Fruit fly (Drosophila melanogaster) ovary, adult (tissue): ENCODE measurements around the gene CG9107.

Experiments
- CG17801 ChIP-seq: fragments of 200-800 bp; optimal IDR thresholded peaks from 2 replicates; lab custom pipeline; 2019; ENCODE audit warnings: missing biosample characterization, mild to moderate bottlenecking, missing genetic modification characterization, moderate library complexity; ENCODE audit not compliant: partially characterized antibody

CG9107 gene

DNA sequence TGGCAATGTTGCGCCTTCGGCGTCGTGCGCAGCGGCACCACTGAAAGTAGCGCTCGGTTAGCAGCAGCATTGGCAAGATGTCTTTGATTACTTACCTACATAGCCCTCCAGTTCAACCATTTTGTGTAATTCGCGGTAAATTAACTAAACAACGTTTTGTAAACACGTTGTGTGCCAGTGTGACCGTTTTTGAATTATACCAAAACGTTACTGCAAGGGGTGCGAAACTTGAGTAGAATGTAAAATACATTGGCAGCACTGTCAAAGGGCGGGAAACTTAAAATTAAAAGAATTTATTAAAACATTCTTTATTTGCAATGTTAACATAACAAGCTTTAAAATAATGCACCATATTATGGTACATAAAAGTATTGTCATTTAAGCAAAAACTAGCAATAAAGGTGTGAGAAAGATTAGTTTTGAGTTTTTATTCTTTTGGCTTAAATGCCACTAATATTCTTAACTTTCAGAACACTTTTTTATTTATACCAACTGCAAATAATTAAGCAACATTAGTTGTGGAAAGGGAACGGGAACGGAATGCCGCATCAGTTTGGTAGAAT, at the start of gene CG9107:
Gene CG9107 (minus strand): TSS at position 195 of the 563 bp plus-strand sequence.
- no peak for TF ChIP-seq CG17801

DNA sequence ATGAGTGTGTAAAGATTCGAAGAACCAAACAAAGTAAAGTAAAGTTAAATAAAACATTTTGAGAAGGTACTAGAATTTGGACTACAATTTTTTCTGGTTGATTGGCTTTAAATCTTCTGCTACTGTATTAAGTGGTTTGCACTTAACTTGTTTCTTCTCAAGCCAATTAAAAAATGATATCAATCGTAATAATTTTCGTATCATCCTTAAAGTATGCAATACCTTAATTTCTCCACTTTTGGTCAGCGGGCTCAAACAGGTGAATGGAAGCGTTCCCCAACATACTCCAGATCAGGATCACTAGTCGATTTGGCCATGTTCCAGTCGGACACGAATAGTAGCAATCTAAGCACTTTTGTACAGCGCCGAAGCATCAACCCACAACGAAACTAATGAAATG, 49.6 kb upstream of the CG9107 start:
- no peak for TF ChIP-seq CG17801

DNA sequence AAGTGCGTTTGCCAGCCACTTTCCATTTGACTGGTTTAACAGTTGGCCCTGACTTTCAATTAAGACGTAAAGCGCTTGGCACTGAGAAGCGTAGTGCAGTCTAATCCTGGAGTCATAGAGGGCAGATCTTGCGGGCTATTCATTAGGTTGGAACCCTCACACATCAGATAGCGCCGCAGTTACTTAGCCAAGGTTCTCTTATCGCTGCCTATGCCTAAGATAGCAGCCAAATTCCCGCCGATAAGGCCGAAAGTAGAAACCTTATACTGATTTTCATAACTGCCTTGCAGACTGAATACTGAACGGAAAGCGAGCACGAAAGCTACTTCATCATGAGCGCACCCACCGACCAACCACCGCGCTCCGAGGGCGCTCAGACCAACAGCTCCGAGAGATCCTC, 47.8 kb upstream of the CG9107 start:
- TF ChIP-seq CG17801: no peak

- TF ChIP-seq CG17801: no peak
These were observed 46.4 kb upstream of the CG9107 start, which contains the start of the genes CG9154 and Kr-h2 for dm6 chr2L:6070656-6071231. Gene CG9154 (minus strand): TSS chr2L:6070686. Gene Kr-h2 (plus strand): TSS chr2L:6070990.

DNA sequence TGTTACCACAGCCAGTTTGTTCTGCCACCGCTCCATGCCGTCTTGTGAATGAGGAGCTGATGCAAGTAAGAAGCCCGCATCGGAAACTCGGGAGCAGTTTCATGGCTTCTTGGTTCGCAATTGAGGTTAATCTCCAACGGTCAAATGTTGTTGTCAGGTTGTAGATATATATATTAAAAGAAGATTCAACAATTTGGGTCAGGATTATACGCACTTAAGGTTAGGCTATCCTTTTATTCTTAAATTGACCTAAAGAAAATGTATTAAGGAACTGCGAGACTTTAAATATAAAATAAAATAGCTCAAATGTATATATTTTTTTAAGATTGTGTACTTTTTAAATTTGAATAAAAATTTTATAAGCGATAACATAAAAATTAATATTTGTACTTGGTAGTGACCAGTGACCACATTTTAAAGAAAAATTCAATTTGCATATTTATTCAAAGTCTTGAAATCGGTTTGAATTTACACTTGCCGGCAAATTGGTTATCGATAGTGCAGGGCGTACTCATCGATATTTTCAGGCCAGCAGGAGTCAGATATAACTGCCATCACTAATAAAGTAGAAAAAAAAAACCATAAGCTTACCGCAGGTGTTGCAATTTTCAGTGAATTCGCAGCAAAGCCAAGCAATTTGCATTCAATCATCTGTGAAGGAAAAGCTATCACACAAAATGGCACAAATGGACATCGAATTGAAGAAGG, 44.4 kb upstream of the CG9107 start, which contains the start of the genes CG9150 and Pfdn1:
Gene CG9150 (minus strand): TSS at position 51 of the 708 bp plus-strand sequence.
Gene Pfdn1 (plus strand): TSS at position 536 of the 708 bp plus-strand sequence.
- no peak for TF ChIP-seq CG17801

- peak; percentile 99 for TF ChIP-seq CG17801
These were observed 41.5 kb upstream of the CG9107 start, which contains the start of the genes Fbw5 and CG9147 for dm6 chr2L:6065823-6066222. Gene Fbw5 (minus strand): TSS chr2L:6065953. Gene CG9147 (plus strand): TSS chr2L:6065997.

- peak; percentile 83 for TF ChIP-seq CG17801
These were observed 38.2 kb upstream of the CG9107 start, which contains the start of the genes ND-51 and CG13994 for dm6 chr2L:6062382-6063082. Gene ND-51 (minus strand): TSS chr2L:6062757. Gene CG13994 (plus strand): TSS chr2L:6062989.

DNA sequence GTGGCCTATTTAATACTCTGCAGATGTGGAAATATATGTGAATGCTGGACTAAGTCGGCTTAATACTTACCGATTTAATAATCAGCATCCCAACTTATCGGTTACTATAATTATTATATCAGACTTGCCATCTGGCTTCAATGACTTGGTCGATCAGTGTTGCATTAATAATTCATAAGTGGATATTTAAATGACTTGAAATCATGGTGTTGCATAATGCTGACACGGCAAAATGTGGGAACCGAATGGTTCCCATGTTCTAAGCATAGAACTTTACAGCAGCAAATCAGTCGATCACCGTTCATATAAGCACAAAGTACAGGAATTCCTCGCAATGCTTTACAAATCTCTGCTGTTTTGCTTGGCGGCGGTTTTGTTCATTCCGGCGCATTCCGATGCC, 35.9 kb upstream of the CG9107 start, which contains the start of gene CG34180:
Gene CG34180 (plus strand): TSS at position 301 of the 400 bp plus-strand sequence.
- no peak for TF ChIP-seq CG17801

DNA sequence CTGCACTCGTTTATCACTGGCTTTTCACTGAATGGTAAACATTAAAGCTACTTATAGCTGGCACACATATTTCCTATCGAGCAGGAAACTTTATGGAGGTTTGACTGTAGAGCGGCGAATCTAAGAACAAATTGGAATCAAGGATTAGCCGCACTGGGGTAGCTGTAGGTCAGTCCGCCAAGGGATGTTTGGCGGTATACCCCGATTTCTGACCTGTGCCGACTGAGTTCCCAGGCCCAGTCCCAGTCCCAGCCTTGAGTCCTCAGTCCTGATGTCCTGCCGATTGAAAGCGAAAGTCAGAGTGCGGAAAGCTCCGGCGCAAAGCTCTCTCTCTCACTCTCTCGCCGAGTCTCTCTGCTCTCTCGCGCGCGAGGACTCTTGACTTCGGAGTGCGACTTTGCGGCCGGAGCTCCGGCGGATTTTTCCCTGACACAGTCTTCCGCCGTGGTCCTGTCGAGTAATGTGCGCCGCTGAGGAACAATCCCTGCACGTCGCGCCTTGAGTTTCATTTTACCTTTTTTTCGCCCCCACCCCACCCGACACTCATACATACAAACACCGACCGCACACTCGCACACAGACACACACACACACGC, 29.6 kb upstream of the CG9107 start, which contains the start of gene CG13995:
Gene CG13995 (plus strand): TSS at position 429 of the 596 bp plus-strand sequence.
- TF ChIP-seq CG17801: no peak

DNA sequence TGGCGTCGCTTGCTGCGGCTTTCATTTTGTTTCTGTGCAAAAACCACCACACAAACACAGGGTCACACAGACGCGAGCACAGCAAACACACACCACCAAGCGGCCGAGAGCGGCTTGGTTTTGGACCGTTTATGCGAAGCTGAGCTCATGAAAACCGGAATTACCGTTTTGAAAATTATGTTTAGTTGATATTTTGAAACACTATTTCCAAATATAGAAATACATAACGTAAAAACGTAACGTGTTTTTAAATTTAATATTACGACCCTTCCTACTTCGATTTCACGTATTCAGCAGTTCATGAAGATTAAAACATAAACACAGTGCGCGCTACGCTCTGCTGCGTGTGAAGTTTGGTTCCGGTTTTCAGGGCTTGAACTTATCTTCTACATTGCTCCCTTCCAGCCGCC, 26.9 kb upstream of the CG9107 start:
- peak; percentile 96 for TF ChIP-seq CG17801

DNA sequence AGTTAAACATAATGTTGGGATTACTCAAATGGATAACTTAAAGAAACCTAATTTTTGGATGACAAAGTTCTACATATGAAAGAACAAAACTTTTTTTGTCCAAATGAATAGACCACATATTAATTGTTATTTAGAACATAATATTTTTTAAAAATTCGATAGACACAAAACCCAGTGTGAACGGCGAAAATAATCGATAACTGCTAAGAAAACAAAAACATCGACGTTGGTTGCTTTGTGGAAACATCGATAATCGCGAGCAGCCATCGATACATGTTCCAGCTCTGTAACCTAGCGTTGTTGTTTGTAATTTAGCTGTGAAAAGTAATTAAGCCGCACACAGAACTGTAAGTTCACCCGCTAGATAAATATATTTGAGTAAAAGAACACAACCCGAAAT, 26.2 kb upstream of the CG9107 start, which contains the start of gene CG9135:
Gene CG9135 (plus strand): TSS at position 226 of the 400 bp plus-strand sequence.
- TF ChIP-seq CG17801: no peak

dm6 chr2L:6048542-6048941, 24.2 kb upstream of the CG9107 start, which contains the start of the genes CG34179 and slmo:
Gene CG34179 (minus strand): TSS chr2L:6048706.
Gene slmo (minus strand): TSS chr2L:6048706.
- no peak for TF ChIP-seq CG17801

DNA sequence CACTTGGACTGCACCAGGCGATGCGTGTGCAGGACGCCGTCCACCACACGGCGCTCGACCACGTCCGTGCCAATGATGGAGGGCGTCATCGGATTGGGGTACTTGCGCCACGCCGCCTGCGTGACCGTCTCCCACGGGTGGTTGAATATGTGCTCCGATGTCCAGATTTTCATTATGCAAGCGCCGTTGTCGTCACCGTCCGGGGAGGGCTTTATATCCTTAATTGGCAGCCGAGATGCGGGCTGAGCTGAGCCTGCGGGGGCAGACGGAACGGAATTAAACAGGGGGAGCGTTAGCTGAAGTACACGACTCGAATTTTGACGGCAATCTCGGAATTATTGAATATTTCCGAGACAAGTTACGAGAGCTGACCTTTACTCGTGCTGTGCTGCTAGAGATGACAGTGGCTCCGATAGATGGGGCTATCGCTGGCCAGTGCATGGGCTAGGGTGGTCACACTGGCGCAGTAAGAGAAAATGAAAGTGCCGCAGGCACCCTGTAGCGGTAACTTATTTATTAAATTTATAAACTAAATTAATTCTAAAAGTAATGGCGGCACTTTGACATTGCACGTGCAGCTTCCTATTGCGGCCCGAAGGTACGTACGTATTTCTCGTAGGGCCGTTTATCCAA, 23.3 kb upstream of the CG9107 start, which contains the start of gene IPIP:
Gene IPIP (plus strand): TSS at position 475 of the 633 bp plus-strand sequence.
- peak; percentile 75 for TF ChIP-seq CG17801

DNA sequence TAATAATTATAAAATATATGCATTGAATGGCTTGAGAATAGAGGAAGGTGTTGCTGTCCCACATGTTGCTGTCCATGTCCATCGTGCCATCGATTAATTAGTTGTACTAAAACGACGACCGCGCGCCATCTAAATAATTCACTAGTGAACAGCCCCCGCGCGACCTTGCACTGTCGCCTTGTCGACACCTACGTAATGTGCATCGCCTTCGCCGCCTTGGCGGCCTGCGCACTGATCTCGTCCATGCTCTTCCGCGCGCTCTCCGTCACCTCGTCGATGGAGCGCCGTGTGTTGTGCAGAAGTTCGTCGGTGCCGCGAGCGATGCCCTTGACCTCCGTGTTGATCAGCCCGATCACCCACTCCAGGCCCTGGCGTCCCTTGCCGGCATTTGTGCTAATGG, 22.5 kb upstream of the CG9107 start:
- TF ChIP-seq CG17801: no peak
